Worm (Caenorhabditis elegans) whole organism, young adult: ENCODE data around the gene sel-9.
A peak's percentile ranks its signal among the peaks of the same experiment; 100 is the strongest.

Experiments
- B0336.3 ChIP-seq: fragments of 200-800 bp; sonication (Bioruptor generic); IDR thresholded peaks from 2 replicates; pipeline ENCODE4 v1.3.6; 2022; ENCODE audit warnings: missing genetic modification characterization, missing compliant biosample characterization
- F33H1.4 ChIP-seq: fragments of 200-800 bp; sonication (Bioruptor generic); IDR thresholded peaks from 2 replicates; pipeline ENCODE4 v1.3.6; 2022; ENCODE audit warnings: missing genetic modification reagents, missing genetic modification characterization, missing compliant biosample characterization
- F39B2.1 ChIP-seq: fragments of 200-800 bp; sonication (Bioruptor generic); IDR thresholded peaks from 2 replicates; pipeline ENCODE4 v1.3.6; 2022; ENCODE audit warnings: missing genetic modification reagents, missing genetic modification characterization, missing compliant biosample characterization
- F52B5.7 ChIP-seq: sonication (generic microtip); optimal IDR thresholded peaks from 2 replicates; lab custom pipeline; 2016; ENCODE audit warnings: mild to moderate bottlenecking, missing genetic modification characterization, missing compliant biosample characterization
- K11D2.4 ChIP-seq: fragments of 200-800 bp; sonication (Bioruptor generic); IDR thresholded peaks from 2 replicates; pipeline ENCODE4 v1.3.6; 2022; ENCODE audit warnings: missing genetic modification reagents, missing genetic modification characterization, missing compliant biosample characterization
- T26A5.8 ChIP-seq: sonication (generic microtip); optimal IDR thresholded peaks from 2 replicates; lab custom pipeline; 2016; ENCODE audit warnings: missing genetic modification characterization, missing compliant biosample characterization
- Y53F4B.3 ChIP-seq: fragments of 200-800 bp; sonication (Bioruptor generic); IDR thresholded peaks from 2 replicates; pipeline ENCODE4 v1.3.6; 2022; ENCODE audit warnings: missing genetic modification reagents, missing genetic modification characterization, missing compliant biosample characterization
- Y53G8AR.9 ChIP-seq: fragments of 200-800 bp; sonication (Bioruptor generic); conservative IDR thresholded peaks from 2 replicates; pipeline ENCODE4 v1.3.6; 2022; ENCODE audit warnings: missing genetic modification reagents, missing genetic modification characterization, missing compliant biosample characterization
- Y79H2A.3 ChIP-seq: fragments of 200-800 bp; sonication (Bioruptor generic); conservative IDR thresholded peaks from 2 replicates; pipeline ENCODE4 v1.3.6; 2022; ENCODE audit warnings: missing genetic modification reagents, missing genetic modification characterization, missing compliant biosample characterization
- ZK185.1 ChIP-seq: sonication (generic microtip); optimal IDR thresholded peaks from 2 replicates; lab custom pipeline; 2016; ENCODE audit warnings: mild to moderate bottlenecking, missing genetic modification characterization, missing compliant biosample characterization; ENCODE audit not compliant: poor library complexity, severe bottlenecking
- akir-1 ChIP-seq: fragments of 200-800 bp; sonication (Bioruptor generic); optimal IDR thresholded peaks from 2 replicates; lab custom pipeline; 2018; ENCODE audit warnings: mild to moderate bottlenecking, missing genetic modification characterization, moderate library complexity, missing compliant biosample characterization
- aptf-2 ChIP-seq: fragments of 200-800 bp; sonication (Bioruptor generic); conservative IDR thresholded peaks from 2 replicates; pipeline ENCODE4 v1.3.6; 2022; ENCODE audit warnings: missing genetic modification reagents, missing genetic modification characterization, missing compliant biosample characterization
- aptf-3 ChIP-seq: fragments of 200-800 bp; sonication (Bioruptor generic); IDR thresholded peaks from 2 replicates; pipeline ENCODE4 v1.3.6; 2022; ENCODE audit warnings: missing genetic modification characterization, missing compliant biosample characterization
- athp-1 ChIP-seq: sonication (generic microtip); optimal IDR thresholded peaks from 2 replicates; lab custom pipeline; 2017; ENCODE audit warnings: mild to moderate bottlenecking, missing genetic modification characterization, missing compliant biosample characterization
- attf-3 ChIP-seq: fragments of 200-800 bp; sonication (Bioruptor generic); conservative IDR thresholded peaks from 2 replicates; pipeline ENCODE4 v1.3.6; 2022; ENCODE audit warnings: missing genetic modification reagents, missing genetic modification characterization, missing compliant biosample characterization
- ceh-79 ChIP-seq: sonication (generic microtip); optimal IDR thresholded peaks from 2 replicates; lab custom pipeline; 2017; ENCODE audit warnings: mild to moderate bottlenecking, missing genetic modification characterization, missing compliant biosample characterization
- ceh-91 ChIP-seq: fragments of 200-800 bp; sonication (Bioruptor generic); IDR thresholded peaks from 2 replicates; pipeline ENCODE4 v1.3.6; 2022; ENCODE audit warnings: missing genetic modification reagents, missing genetic modification characterization, missing compliant biosample characterization
- die-1 ChIP-seq: sonication (generic microtip); optimal IDR thresholded peaks from 2 replicates; lab custom pipeline; 2016; ENCODE audit warnings: missing genotype, mild to moderate bottlenecking, missing genetic modification characterization, missing compliant biosample characterization
- dox-1 ChIP-seq: fragments of 200-800 bp; sonication (Bioruptor generic); IDR thresholded peaks from 2 replicates; pipeline ENCODE4 v1.3.6; 2022; ENCODE audit warnings: missing genetic modification reagents, missing genetic modification characterization, missing compliant biosample characterization
- dpl-1 ChIP-seq: fragments of 150-350 bp; optimal IDR thresholded peaks from 2 replicates; lab custom pipeline; 2014; ENCODE audit warnings: missing biosample characterization, missing genetic modification reagents, missing genetic modification characterization
- egl-44 ChIP-seq: fragments of 200-800 bp; sonication (Bioruptor generic); IDR thresholded peaks from 2 replicates; pipeline ENCODE4 v1.3.6; 2022; ENCODE audit warnings: missing genetic modification reagents, missing genetic modification characterization, missing compliant biosample characterization
- ekl-4 ChIP-seq: fragments of 200-800 bp; sonication (Bioruptor generic); IDR thresholded peaks from 2 replicates; pipeline ENCODE4 v1.3.6; 2022; ENCODE audit warnings: missing genetic modification reagents, missing genetic modification characterization, missing compliant biosample characterization
- gei-17 ChIP-seq: fragments of 200-800 bp; sonication (Bioruptor generic); optimal IDR thresholded peaks from 2 replicates; lab custom pipeline; 2018; ENCODE audit warnings: mild to moderate bottlenecking, missing genetic modification characterization, missing compliant biosample characterization
- hmg-20 ChIP-seq: fragments of 200-800 bp; sonication (Bioruptor generic); IDR thresholded peaks from 2 replicates; pipeline ENCODE4 v1.3.6; 2022; ENCODE audit warnings: missing genetic modification reagents, missing genetic modification characterization, missing compliant biosample characterization
- let-526 ChIP-seq: fragments of 200-800 bp; sonication (Bioruptor generic); IDR thresholded peaks from 2 replicates; pipeline ENCODE4 v1.3.6; 2022; ENCODE audit warnings: missing genetic modification reagents, missing genetic modification characterization, missing compliant biosample characterization
- let-607 ChIP-seq, 2 experiments: fragments of 200-800 bp in 1 of 2; sonication (Bioruptor generic) in 1 of 2; sonication (generic microtip) in 1 of 2; optimal IDR thresholded peaks; 2 replicates each; lab custom pipeline; 2016 to 2018; ENCODE audit warnings: mild to moderate bottlenecking in 2 of 2, missing compliant biosample characterization in 2 of 2, missing genetic modification characterization in 2 of 2, moderate library complexity in 2 of 2, missing genotype in 1 of 2
- lin-26 ChIP-seq: fragments of 200-800 bp; sonication (Bioruptor generic); IDR thresholded peaks from 2 replicates; pipeline ENCODE4 v1.3.6; 2022; ENCODE audit warnings: missing genetic modification reagents, missing genetic modification characterization, missing compliant biosample characterization
- lin-35 ChIP-seq, 3 experiments: fragments of 150-350 bp in 2 of 3; sonication (generic microtip) in 1 of 3; optimal IDR thresholded peaks; 2 replicates each; lab custom pipeline; 2014 to 2018; ENCODE audit warnings: missing biosample characterization in 3 of 3, missing genetic modification characterization in 3 of 3, missing genetic modification reagents in 3 of 3
- lin-54 ChIP-seq: fragments of 200-800 bp; sonication (Bioruptor generic); optimal IDR thresholded peaks from 2 replicates; lab custom pipeline; 2018; ENCODE audit warnings: mild to moderate bottlenecking, missing genetic modification characterization, missing compliant biosample characterization
- lir-1 ChIP-seq: fragments of 200-800 bp; sonication (Bioruptor generic); conservative IDR thresholded peaks from 2 replicates; pipeline ENCODE4 v1.3.6; 2022; ENCODE audit warnings: missing genetic modification reagents, missing genetic modification characterization, missing compliant biosample characterization
- lsl-1 ChIP-seq: fragments of 200-800 bp; sonication (Bioruptor generic); optimal IDR thresholded peaks from 2 replicates; lab custom pipeline; 2018; ENCODE audit warnings: mild to moderate bottlenecking, missing genetic modification characterization, moderate library complexity, missing compliant biosample characterization
- lsy-27 ChIP-seq: sonication (generic microtip); optimal IDR thresholded peaks from 2 replicates; lab custom pipeline; 2017; ENCODE audit warnings: missing genetic modification characterization, mild to moderate bottlenecking, missing compliant biosample characterization, antibody characterized with exemption, missing genotype, borderline replicate concordance; ENCODE audit not compliant: insufficient read depth
- mcd-1 ChIP-seq: fragments of 200-800 bp; sonication (Bioruptor generic); IDR thresholded peaks from 2 replicates; pipeline ENCODE4 v1.3.6; 2022; ENCODE audit warnings: missing genetic modification reagents, missing genetic modification characterization, missing compliant biosample characterization
- nfyb-1 ChIP-seq: fragments of 200-800 bp; sonication (Bioruptor generic); IDR thresholded peaks from 2 replicates; pipeline ENCODE4 v1.3.6; 2022; ENCODE audit warnings: missing genetic modification reagents, missing genetic modification characterization, missing compliant biosample characterization
- nhr-27 ChIP-seq: fragments of 200-800 bp; sonication (Bioruptor generic); optimal IDR thresholded peaks from 2 replicates; lab custom pipeline; 2018; ENCODE audit warnings: mild to moderate bottlenecking, missing genetic modification characterization, moderate library complexity, missing compliant biosample characterization
- nhr-80 ChIP-seq: sonication (generic microtip); optimal IDR thresholded peaks from 2 replicates; lab custom pipeline; 2016; ENCODE audit warnings: missing genetic modification characterization, missing compliant biosample characterization
- rcor-1 ChIP-seq: fragments of 200-800 bp; sonication (Bioruptor generic); IDR thresholded peaks from 2 replicates; pipeline ENCODE4 v1.3.6; 2022; ENCODE audit warnings: missing genetic modification reagents, missing genetic modification characterization, missing compliant biosample characterization
- rec-8 ChIP-seq, 2 experiments: sonication (generic microtip); optimal IDR thresholded peaks; 2 replicates each; lab custom pipeline; 2016; ENCODE audit warnings: mild to moderate bottlenecking in 2 of 2, missing genetic modification characterization in 2 of 2, missing genetic modification reagents in 2 of 2, missing genotype in 2 of 2, missing biosample characterization in 1 of 2, missing compliant biosample characterization in 1 of 2, moderate library complexity in 1 of 2
- repo-1 ChIP-seq: sonication (generic microtip); optimal IDR thresholded peaks from 2 replicates; lab custom pipeline; 2017; ENCODE audit warnings: mild to moderate bottlenecking, missing genetic modification characterization, missing compliant biosample characterization
- snpc-3.4 ChIP-seq: sonication (generic microtip); optimal IDR thresholded peaks from 2 replicates; lab custom pipeline; 2017; ENCODE audit warnings: missing genetic modification characterization, mild to moderate bottlenecking, missing compliant biosample characterization, antibody characterized with exemption, moderate library complexity, missing genotype, missing genetic modification reagents
- snpc-4 ChIP-seq, 5 experiments: fragments of 150-350 bp in 1 of 5; sonication (generic microtip) in 4 of 5; optimal IDR thresholded peaks; 2 replicates each; lab custom pipeline; 2014 to 2018; ENCODE audit warnings: missing genetic modification characterization in 5 of 5, missing biosample characterization in 3 of 5, antibody characterized with exemption in 2 of 5, mild to moderate bottlenecking in 2 of 5, missing compliant biosample characterization in 2 of 5, missing genotype in 2 of 5, moderate library complexity in 2 of 5, missing genetic modification reagents in 1 of 5
- somi-1 ChIP-seq: fragments of 200-800 bp; sonication (Bioruptor generic); optimal IDR thresholded peaks from 2 replicates; lab custom pipeline; 2018; ENCODE audit warnings: mild to moderate bottlenecking, missing genetic modification characterization, missing compliant biosample characterization
- tbp1 ChIP-seq: fragments of 200-800 bp; sonication (Bioruptor generic); optimal IDR thresholded peaks from 2 replicates; lab custom pipeline; 2018; ENCODE audit warnings: mild to moderate bottlenecking, missing genetic modification characterization, missing compliant biosample characterization
- tbx-9 ChIP-seq: sonication (generic microtip); optimal IDR thresholded peaks from 2 replicates; lab custom pipeline; 2016; ENCODE audit warnings: borderline replicate concordance, missing genetic modification characterization, inconsistent platforms, missing compliant biosample characterization
- tlf-1 ChIP-seq: fragments of 200-800 bp; sonication (Bioruptor generic); optimal IDR thresholded peaks from 2 replicates; lab custom pipeline; 2018; ENCODE audit warnings: mild to moderate bottlenecking, missing genetic modification characterization, missing compliant biosample characterization
- unc-62 ChIP-seq: fragments of 150-350 bp; optimal IDR thresholded peaks from 2 replicates; lab custom pipeline; 2014; ENCODE audit warnings: missing biosample characterization, missing genetic modification reagents, missing genetic modification characterization
- ztf-18 ChIP-seq: sonication (generic microtip); optimal IDR thresholded peaks from 2 replicates; lab custom pipeline; 2016; ENCODE audit warnings: missing genotype, mild to moderate bottlenecking, missing genetic modification characterization, missing compliant biosample characterization
- ztf-26 ChIP-seq: sonication (generic microtip); optimal IDR thresholded peaks from 2 replicates; lab custom pipeline; 2017; ENCODE audit warnings: missing genetic modification characterization, missing compliant biosample characterization

sel-9 gene

ce11 chrV:8267275-8267674, 35.1 kb downstream of the sel-9 start:
- peak; percentile 71 for TF ChIP-seq nhr-80
- TF ChIP-seq dox-1 (GFP tag; lab: Robert Waterston, UW): no peak
- no peak for TF ChIP-seq aptf-3
- 0 out of 2 replicates have a peak, but pooled peaks have one; percentile 24 for TF ChIP-seq nfyb-1 (GFP tag; lab: Robert Waterston, UW)
- TF ChIP-seq snpc-4 (GFP tag; optimal IDR thresholded peaks at IDR 0.05; lab: Kevin White, UChicago): no peak
- peak in 1 of 4 experiments; percentile 5 for TF ChIP-seq snpc-4 (tag; optimal IDR thresholded peaks at IDR 0.05; lab: Kevin White, UChicago)
- no peak for TF ChIP-seq hmg-20 (GFP tag; lab: Robert Waterston, UW)
- peak; percentile 7 for TF ChIP-seq tbp1 (GFP tag; lab: Kevin White, UChicago)
- TF ChIP-seq dpl-1 (GFP tag; lab: Kevin White, UChicago): no peak
- no peak for TF ChIP-seq F33H1.4 (GFP tag; lab: Robert Waterston, UW)
- TF ChIP-seq Y79H2A.3: no peak
- TF ChIP-seq let-526 (GFP tag; lab: Robert Waterston, UW): no peak
- TF ChIP-seq athp-1 (tag; lab: Kevin White, UChicago): no peak
- TF ChIP-seq lsy-27 (tag; lab: Kevin White, UChicago): no peak
- TF ChIP-seq akir-1 (GFP tag; lab: Kevin White, UChicago): no peak
- TF ChIP-seq let-607 (tag; optimal IDR thresholded peaks at IDR 0.05; lab: Kevin White, UChicago): peak in 1 of 2 experiments; percentile 13
- TF ChIP-seq unc-62 (GFP tag; lab: Kevin White, UChicago): no peak
- TF ChIP-seq B0336.3: peak; percentile 16; the same call in 1 of the 2 replicates
- no peak for TF ChIP-seq lsl-1 (GFP tag; lab: Kevin White, UChicago)
- no peak for TF ChIP-seq somi-1
- TF ChIP-seq K11D2.4 (GFP tag; lab: Robert Waterston, UW): no peak
- TF ChIP-seq T26A5.8 (tag; lab: Kevin White, UChicago): no peak
- TF ChIP-seq snpc-3.4 (tag; lab: Kevin White, UChicago): no peak
- TF ChIP-seq tlf-1 (GFP tag; lab: Kevin White, UChicago): peak; percentile 2
- no peak for TF ChIP-seq mcd-1 (GFP tag; lab: Robert Waterston, UW)
- no peak for TF ChIP-seq ztf-26
- TF ChIP-seq aptf-2: no peak
- no peak for TF ChIP-seq F52B5.7
- no peak for TF ChIP-seq gei-17
- TF ChIP-seq nhr-27 (tag; lab: Kevin White, UChicago): no peak
- TF ChIP-seq ekl-4 (GFP tag; lab: Robert Waterston, UW): 0 out of 2 replicates have a peak, but pooled peaks have one; percentile 21
- peak; percentile 69 for TF ChIP-seq Y53G8AR.9 (GFP tag; lab: Robert Waterston, UW)
- no peak for TF ChIP-seq ceh-79
- TF ChIP-seq die-1 (tag; lab: Kevin White, UChicago): no peak
- no peak for TF ChIP-seq lin-26 (GFP tag; lab: Robert Waterston, UW)
- no peak for TF ChIP-seq ztf-18
- TF ChIP-seq F39B2.1 (GFP tag; lab: Robert Waterston, UW): no peak
- no peak for TF ChIP-seq lir-1

- TF ChIP-seq rec-8 (tag; optimal IDR thresholded peaks at IDR 0.05; lab: Kevin White, UChicago): no peak
- TF ChIP-seq lin-35 (GFP tag; optimal IDR thresholded peaks at IDR 0.05; lab: Kevin White, UChicago): no peak
- TF ChIP-seq lin-54 (GFP tag; lab: Kevin White, UChicago): no peak
- TF ChIP-seq attf-3 (GFP tag; lab: Robert Waterston, UW): no peak
- no peak for TF ChIP-seq tbx-9 (tag; lab: Kevin White, UChicago)
- no peak for TF ChIP-seq ceh-91
- TF ChIP-seq ZK185.1 (tag; lab: Kevin White, UChicago): no peak
- no peak for TF ChIP-seq repo-1 (tag; lab: Kevin White, UChicago)
- no peak for TF ChIP-seq rcor-1 (GFP tag; lab: Robert Waterston, UW)
- no peak for TF ChIP-seq Y53F4B.3 (GFP tag; lab: Robert Waterston, UW)
- TF ChIP-seq egl-44 (GFP tag; lab: Robert Waterston, UW): no peak
- TF ChIP-seq F52B5.7: no peak
Measured at ce11 chrV:8266232-8266631, 36.1 kb downstream of the sel-9 start, which contains the start of gene F21F8.5. Gene F21F8.5, minus strand, starts transcription at chrV:8266332.
